Fruit fly (Drosophila melanogaster) S2 (cell line): ENCODE data around the gene kkv.

Source experiments
- CG8478 ChIP-seq: fragments of >200 bp; optimal IDR thresholded peaks from 2 replicates; lab custom pipeline; 2018
- CTCF ChIP-seq, 2 experiments: fragments of >200 bp; optimal IDR thresholded peaks; 2 replicates each; lab custom pipeline; 2018

dm6 chr3R:5355135-5355493, 37.6 kb downstream of the kkv start:
- TF ChIP-seq CG8478 (no peak), CTCF (optimal IDR thresholded peaks at IDR 0.05; lab: Kevin White, UChicago) (no peak)
